Worm (Caenorhabditis elegans): Measurements from ENCODE around the gene srx-125.

DNA sequence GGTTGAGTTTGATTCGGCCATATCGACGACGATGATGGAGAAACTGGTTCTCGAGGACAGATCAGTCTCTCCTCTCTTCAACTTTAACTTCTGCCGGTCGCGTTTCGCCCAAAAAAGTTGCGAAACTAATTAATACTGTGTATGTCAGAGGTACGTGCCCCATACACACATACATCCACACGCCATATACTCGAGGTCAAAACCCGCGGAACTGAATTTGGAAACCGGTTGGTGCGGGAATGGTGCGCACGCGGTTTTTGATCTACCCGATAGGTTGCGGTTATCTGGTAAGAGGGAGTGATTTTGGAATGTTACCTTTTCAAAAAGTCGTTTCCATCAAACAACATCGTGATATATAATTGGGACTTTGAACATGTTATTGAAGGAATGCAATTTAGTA is 13.1 kb downstream of the srx-125 start, which contains the start of gene ifbp-1:
- TF ChIP-seq ztf-23 (GFP tag; IDR thresholded peaks at IDR 0.05) (no peak), ztf-29 (GFP tag; IDR thresholded peaks at IDR 0.05) (no peak), cog-1 (tag; optimal IDR thresholded peaks at IDR 0.05) (no peak), med-1 (GFP tag; optimal IDR thresholded peaks at IDR 0.05; ENCODE audit: insufficient read depth) (no peak), tab-1 (GFP tag; IDR thresholded peaks at IDR 0.05) (no peak), flt-1 (GFP tag; IDR thresholded peaks at IDR 0.05) (no peak), ref-1 (GFP tag; conservative IDR thresholded peaks at IDR 0.05) (no peak)

Data from whole organism, midembryonic.